Fruit fly (Drosophila melanogaster): ENCODE measurements around the gene Cht6.

DNA sequence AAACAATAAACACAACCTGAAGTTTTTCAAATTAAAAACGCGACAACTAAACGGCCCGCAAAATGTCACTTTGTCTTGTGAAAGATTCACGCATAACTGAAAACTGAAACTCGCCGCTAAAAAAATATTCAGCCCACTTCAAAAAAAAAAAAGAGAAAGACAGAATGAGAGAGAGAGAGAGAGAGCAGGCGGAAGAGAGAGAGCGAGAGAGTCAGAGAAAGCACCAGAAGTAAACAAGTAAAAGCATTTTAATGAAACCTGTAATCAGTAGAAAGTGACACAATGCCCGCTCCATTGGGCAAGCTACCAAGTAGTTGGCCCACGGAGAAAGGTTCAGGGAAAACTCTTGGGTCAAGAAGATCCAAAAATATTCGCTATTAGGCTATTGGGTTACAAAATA, 39.3 kb upstream of the Cht6 start, which contains the start of gene CG43386:
- no peak for TF ChIP-seq CG8478 (optimal IDR thresholded peaks at IDR 0.05)
- no peak for TF ChIP-seq CTCF (optimal IDR thresholded peaks at IDR 0.05)
